Fruit fly (Drosophila melanogaster) whole organism, embryonic: Measurements from ENCODE around the gene CG3598.

Experiments
- Atf6 ChIP-seq: fragments of 200-800 bp; sonication (Bioruptor generic); IDR thresholded peaks from 2 replicates; pipeline ENCODE4 v1.3.6; 2022; ENCODE audit warnings: missing biosample characterization, missing genetic modification characterization
- Bdp1 ChIP-seq: fragments of 200-800 bp; sonication (Bioruptor generic); optimal IDR thresholded peaks from 3 replicates; lab custom pipeline; 2016; ENCODE audit warnings: missing biosample characterization, missing genetic modification characterization
- BtbVII ChIP-seq: fragments of 200-800 bp; sonication (Bioruptor generic); optimal IDR thresholded peaks from 3 replicates; lab custom pipeline; 2017; ENCODE audit warnings: missing biosample characterization, mild to moderate bottlenecking, missing genetic modification characterization
- CG11093 ChIP-seq: fragments of 200-800 bp; sonication (Bioruptor generic); IDR thresholded peaks from 3 replicates; pipeline ENCODE4 v1.3.6; 2022; ENCODE audit warnings: missing biosample characterization, missing genetic modification characterization
- CG12744 ChIP-seq: fragments of 200-800 bp; sonication (Bioruptor generic); optimal IDR thresholded peaks from 2 replicates; lab custom pipeline; 2016; ENCODE audit warnings: missing biosample characterization, missing genetic modification characterization
- CG14860 ChIP-seq: fragments of 200-800 bp; sonication (Bioruptor generic); IDR thresholded peaks from 3 replicates; pipeline ENCODE4 v1.3.6; 2022; ENCODE audit warnings: missing biosample characterization, missing genetic modification characterization; ENCODE audit not compliant: partially characterized antibody
- CG17186 ChIP-seq: fragments of 200-800 bp; sonication (Bioruptor generic); optimal IDR thresholded peaks from 3 replicates; lab custom pipeline; 2017; ENCODE audit warnings: missing biosample characterization, missing genetic modification reagents, missing genetic modification characterization
- CG17912 ChIP-seq: fragments of 200-800 bp; sonication (Bioruptor generic); optimal IDR thresholded peaks from 2 replicates; lab custom pipeline; 2018; ENCODE audit warnings: missing biosample characterization, mild to moderate bottlenecking, missing genetic modification characterization
- CG31224 ChIP-seq: fragments of 200-800 bp; sonication (Bioruptor generic); IDR thresholded peaks from 2 replicates; pipeline ENCODE4 v1.3.6; 2022; ENCODE audit warnings: missing biosample characterization, missing genetic modification characterization
- CG33213 ChIP-seq: fragments of 200-800 bp; sonication (Bioruptor generic); optimal IDR thresholded peaks from 3 replicates; lab custom pipeline; 2016; ENCODE audit warnings: missing biosample characterization, missing genetic modification characterization
- CG34224 ChIP-seq: fragments of 200-800 bp; sonication (Bioruptor generic); IDR thresholded peaks from 3 replicates; pipeline ENCODE4 v1.3.6; 2022; ENCODE audit warnings: missing biosample characterization, missing genetic modification characterization; ENCODE audit not compliant: partially characterized antibody
- CG34376 ChIP-seq: fragments of 200-800 bp; sonication (Bioruptor generic); optimal IDR thresholded peaks from 2 replicates; lab custom pipeline; 2018; ENCODE audit warnings: missing biosample characterization, mild to moderate bottlenecking, missing genetic modification characterization
- CG3838 ChIP-seq: fragments of 200-800 bp; sonication (Bioruptor generic); optimal IDR thresholded peaks from 3 replicates; lab custom pipeline; 2016; ENCODE audit warnings: missing biosample characterization, missing genetic modification characterization
- CG4730 ChIP-seq: fragments of 200-800 bp; sonication (Bioruptor generic); IDR thresholded peaks from 2 replicates; pipeline ENCODE4 v1.3.6; 2022; ENCODE audit warnings: missing biosample characterization, missing genetic modification characterization
- CG6683 ChIP-seq: fragments of 200-800 bp; sonication (Bioruptor generic); optimal IDR thresholded peaks from 2 replicates; lab custom pipeline; 2017; ENCODE audit warnings: missing biosample characterization, mild to moderate bottlenecking, missing genetic modification characterization, missing genetic modification reagents
- CG7271 ChIP-seq: fragments of 200-800 bp; sonication (Bioruptor generic); optimal IDR thresholded peaks from 2 replicates; lab custom pipeline; 2018; ENCODE audit warnings: missing biosample characterization, mild to moderate bottlenecking, missing genetic modification characterization, moderate library complexity
- CG7745 ChIP-seq: fragments of 200-800 bp; sonication (Bioruptor generic); optimal IDR thresholded peaks from 2 replicates; lab custom pipeline; 2018; ENCODE audit warnings: missing biosample characterization, mild to moderate bottlenecking, missing genetic modification characterization, moderate library complexity
- CG9437 ChIP-seq: fragments of 200-800 bp; sonication (Bioruptor generic); optimal IDR thresholded peaks from 2 replicates; lab custom pipeline; 2018; ENCODE audit warnings: missing biosample characterization, mild to moderate bottlenecking, missing genetic modification characterization
- CG9797 ChIP-seq: fragments of 200-800 bp; sonication (Bioruptor generic); optimal IDR thresholded peaks from 3 replicates; lab custom pipeline; 2018; ENCODE audit warnings: missing biosample characterization, mild to moderate bottlenecking, missing genetic modification characterization
- Doc3 ChIP-seq: fragments of 200-800 bp; sonication (Bioruptor generic); IDR thresholded peaks from 3 replicates; pipeline ENCODE4 v1.3.6; 2022; ENCODE audit warnings: missing biosample characterization, missing genetic modification characterization; ENCODE audit not compliant: partially characterized antibody
- Lpt ChIP-seq: fragments of >200 bp; optimal IDR thresholded peaks from 2 replicates; lab custom pipeline; 2018; ENCODE audit warnings: missing biosample characterization, missing genetic modification characterization
- MBD-R2 ChIP-seq: fragments of 200-800 bp; sonication (Bioruptor generic); IDR thresholded peaks from 2 replicates; pipeline ENCODE4 v1.3.6; 2022; ENCODE audit warnings: missing biosample characterization, missing genetic modification characterization
- MTF-1 ChIP-seq: fragments of 200-800 bp; sonication (Bioruptor generic); optimal IDR thresholded peaks from 2 replicates; lab custom pipeline; 2018; ENCODE audit warnings: missing biosample characterization, mild to moderate bottlenecking, missing genetic modification characterization, borderline replicate concordance
- Mrtf ChIP-seq: fragments of 200-800 bp; sonication (Bioruptor generic); IDR thresholded peaks from 3 replicates; pipeline ENCODE4 v1.3.6; 2022; ENCODE audit warnings: missing biosample characterization, missing genetic modification characterization
- Nf-YC ChIP-seq: fragments of 200-800 bp; optimal IDR thresholded peaks from 3 replicates; lab custom pipeline; 2019; ENCODE audit warnings: missing biosample characterization, mild to moderate bottlenecking, missing genetic modification characterization, moderate library complexity
- Optix ChIP-seq: fragments of 200-800 bp; sonication (Bioruptor generic); IDR thresholded peaks from 3 replicates; pipeline ENCODE4 v1.3.6; 2022; ENCODE audit warnings: missing biosample characterization, missing genetic modification characterization
- Sry-δ ChIP-seq: fragments of 200-800 bp; sonication (Bioruptor generic); optimal IDR thresholded peaks from 2 replicates; lab custom pipeline; 2016; ENCODE audit warnings: missing biosample characterization, missing genetic modification characterization
- Taf1 ChIP-seq: fragments of 200-800 bp; sonication (Bioruptor generic); IDR thresholded peaks from 2 replicates; pipeline ENCODE4 v1.3.6; 2022; ENCODE audit warnings: missing biosample characterization, missing genetic modification characterization
- ap ChIP-seq: fragments of 200-800 bp; sonication (Bioruptor generic); IDR thresholded peaks from 2 replicates; pipeline ENCODE4 v1.3.6; 2022; ENCODE audit warnings: missing biosample characterization, missing genetic modification characterization
- chn ChIP-seq: fragments of 200-800 bp; sonication (Bioruptor generic); optimal IDR thresholded peaks from 2 replicates; lab custom pipeline; 2016; ENCODE audit warnings: missing biosample characterization, missing genetic modification characterization
- dmrt11E ChIP-seq: fragments of 200-800 bp; sonication (Bioruptor generic); optimal IDR thresholded peaks from 3 replicates; lab custom pipeline; 2018; ENCODE audit warnings: missing biosample characterization, mild to moderate bottlenecking, missing genetic modification characterization, moderate library complexity
- ems ChIP-seq: fragments of 200-800 bp; sonication (Bioruptor generic); optimal IDR thresholded peaks from 3 replicates; lab custom pipeline; 2016; ENCODE audit warnings: missing biosample characterization, missing genetic modification characterization
- en ChIP-seq: fragments of 200-800 bp; sonication (Bioruptor generic); optimal IDR thresholded peaks from 2 replicates; lab custom pipeline; 2016; ENCODE audit warnings: missing biosample characterization, missing genetic modification characterization
- eyg ChIP-seq: fragments of 200-800 bp; sonication (Bioruptor generic); optimal IDR thresholded peaks from 3 replicates; lab custom pipeline; 2016; ENCODE audit warnings: missing biosample characterization, missing genetic modification characterization
- gt ChIP-seq: fragments of 200-800 bp; sonication (Bioruptor generic); IDR thresholded peaks from 2 replicates; pipeline ENCODE4 v1.3.6; 2022; ENCODE audit warnings: missing biosample characterization, missing genetic modification characterization
- h ChIP-seq: fragments of >200 bp; optimal IDR thresholded peaks from 2 replicates; lab custom pipeline; 2017
- jigr1 ChIP-seq: fragments of 200-800 bp; sonication (Bioruptor generic); IDR thresholded peaks from 3 replicates; pipeline ENCODE4 v1.3.6; 2022; ENCODE audit warnings: missing biosample characterization, missing genetic modification characterization
- ken ChIP-seq: fragments of 200-800 bp; sonication (Bioruptor generic); IDR thresholded peaks from 3 replicates; pipeline ENCODE4 v1.3.6; 2022; ENCODE audit warnings: missing biosample characterization, missing genetic modification characterization
- lmd ChIP-seq: fragments of 200-800 bp; sonication (Bioruptor generic); IDR thresholded peaks from 2 replicates; pipeline ENCODE4 v1.3.6; 2022; ENCODE audit warnings: missing biosample characterization, missing genetic modification characterization
- mirr ChIP-seq: fragments of 200-800 bp; sonication (Bioruptor generic); optimal IDR thresholded peaks from 3 replicates; lab custom pipeline; 2018; ENCODE audit warnings: missing biosample characterization, mild to moderate bottlenecking, missing genetic modification characterization
- org-1 ChIP-seq: fragments of 200-800 bp; sonication (Bioruptor generic); optimal IDR thresholded peaks from 2 replicates; lab custom pipeline; 2017; ENCODE audit warnings: missing biosample characterization, missing genetic modification characterization
- pb ChIP-seq: fragments of 200-800 bp; sonication (Bioruptor generic); optimal IDR thresholded peaks from 3 replicates; lab custom pipeline; 2016; ENCODE audit warnings: missing biosample characterization, missing genetic modification characterization
- pzg ChIP-seq: fragments of 200-800 bp; sonication (Bioruptor generic); optimal IDR thresholded peaks from 3 replicates; lab custom pipeline; 2018; ENCODE audit warnings: missing biosample characterization, mild to moderate bottlenecking, missing genetic modification characterization, moderate library complexity
- ranshi ChIP-seq: fragments of 200-800 bp; sonication (Bioruptor generic); IDR thresholded peaks from 2 replicates; pipeline ENCODE4 v1.3.6; 2022; ENCODE audit warnings: missing biosample characterization, missing genetic modification characterization
- run ChIP-seq: fragments of 200-800 bp; sonication (Bioruptor generic); optimal IDR thresholded peaks from 3 replicates; lab custom pipeline; 2018; ENCODE audit warnings: missing biosample characterization, mild to moderate bottlenecking, missing genetic modification characterization
- sd ChIP-seq: fragments of 200-800 bp; sonication (Bioruptor generic); optimal IDR thresholded peaks from 3 replicates; lab custom pipeline; 2018; ENCODE audit warnings: missing biosample characterization, mild to moderate bottlenecking, missing genetic modification characterization, moderate library complexity
- slbo ChIP-seq: fragments of 200-800 bp; sonication (Bioruptor generic); IDR thresholded peaks from 2 replicates; pipeline ENCODE4 v1.3.6; 2022; ENCODE audit warnings: missing biosample characterization, missing genetic modification characterization
- slou ChIP-seq: fragments of 200-800 bp; sonication (Bioruptor generic); optimal IDR thresholded peaks from 3 replicates; lab custom pipeline; 2016; ENCODE audit warnings: missing biosample characterization, missing genetic modification characterization
- tin ChIP-seq: fragments of 200-800 bp; sonication (Bioruptor generic); optimal IDR thresholded peaks from 3 replicates; lab custom pipeline; 2016; ENCODE audit warnings: missing biosample characterization, missing genetic modification characterization
- unpg ChIP-seq: fragments of 200-800 bp; sonication (Bioruptor generic); optimal IDR thresholded peaks from 3 replicates; lab custom pipeline; 2018; ENCODE audit warnings: missing biosample characterization, mild to moderate bottlenecking, missing genetic modification characterization, moderate library complexity
- wek ChIP-seq: fragments of 200-800 bp; sonication (Bioruptor generic); optimal IDR thresholded peaks from 3 replicates; lab custom pipeline; 2018; ENCODE audit warnings: missing biosample characterization, mild to moderate bottlenecking, missing genetic modification characterization, moderate library complexity
- z ChIP-seq: fragments of 200-800 bp; sonication (Bioruptor generic); IDR thresholded peaks from 3 replicates; pipeline ENCODE4 v1.3.6; 2022; ENCODE audit warnings: missing biosample characterization, missing genetic modification characterization

CG3598 gene

dm6 chrX:2977857-2978473 lies 41.1 kb downstream of the CG3598 start (continued):
- TF ChIP-seq jigr1 (GFP tag; lab: Robert Waterston, UW), result no peak
- TF ChIP-seq org-1, result peak; percentile 14
- no peak for TF ChIP-seq CG31224 (GFP tag; lab: Robert Waterston, UW)
- no peak for TF ChIP-seq mirr
- TF ChIP-seq slbo (GFP tag; lab: Robert Waterston, UW), result peak; percentile 39; the same call in 1 of the 2 replicates
- no peak for TF ChIP-seq CG9437 (GFP tag; lab: Kevin White, UChicago)
- TF ChIP-seq wek (GFP tag; lab: Kevin White, UChicago), result no peak
- peak; percentile 45; the same call in 1 of the 2 replicates for TF ChIP-seq lmd (GFP tag; lab: Robert Waterston, UW)
- no peak; the same call in 1 of the 2 replicates for TF ChIP-seq ranshi (GFP tag; lab: Robert Waterston, UW)
- TF ChIP-seq en, result no peak
- TF ChIP-seq ems (GFP tag; lab: Kevin White, UChicago), result no peak
- no peak for TF ChIP-seq ap
- no peak for TF ChIP-seq z (GFP tag; lab: Robert Waterston, UW)
- TF ChIP-seq h (lab: Kevin White, UChicago), result no peak
- no peak for TF ChIP-seq CG11093 (GFP tag; lab: Robert Waterston, UW)
- TF ChIP-seq CG9797 (GFP tag; lab: Kevin White, UChicago), result no peak
- no peak for TF ChIP-seq CG6683
- TF ChIP-seq CG3838 (GFP tag; lab: Kevin White, UChicago), result no peak
- no peak for TF ChIP-seq Doc3 (GFP tag; lab: Robert Waterston, UW)
- no peak for TF ChIP-seq Bdp1
- TF ChIP-seq pzg (GFP tag; lab: Kevin White, UChicago), result no peak
- TF ChIP-seq gt, result no peak
- no peak for TF ChIP-seq CG34376 (GFP tag; lab: Kevin White, UChicago)
- TF ChIP-seq dmrt11E (tag; lab: Kevin White, UChicago), result peak; percentile 77
- TF ChIP-seq chn (GFP tag; lab: Kevin White, UChicago), result no peak
- no peak for TF ChIP-seq Sry-δ (GFP tag; lab: Kevin White, UChicago)
- no peak for TF ChIP-seq Atf6 (GFP tag; lab: Robert Waterston, UW)
- no peak for TF ChIP-seq CG12744 (GFP tag; lab: Kevin White, UChicago)
- no peak for TF ChIP-seq sd (tag; lab: Kevin White, UChicago)
- no peak for TF ChIP-seq slou (GFP tag; lab: Kevin White, UChicago)
- TF ChIP-seq CG4730 (GFP tag; lab: Robert Waterston, UW), result no peak
- no peak for TF ChIP-seq CG17186 (GFP tag; lab: Kevin White, UChicago)
- no peak for TF ChIP-seq CG17912
- peak; percentile 41 for TF ChIP-seq tin (GFP tag; lab: Kevin White, UChicago)
- no peak for TF ChIP-seq CG7745 (tag; lab: Kevin White, UChicago)
- peak; percentile 53 for TF ChIP-seq unpg
- TF ChIP-seq Nf-YC, result no peak
- TF ChIP-seq CG14860, result no peak
- no peak for TF ChIP-seq BtbVII (GFP tag; lab: Kevin White, UChicago)
- no peak for TF ChIP-seq MBD-R2
- TF ChIP-seq MTF-1 (GFP tag; lab: Kevin White, UChicago), result no peak
- no peak for TF ChIP-seq Lpt (GFP tag; lab: Kevin White, UChicago)
- TF ChIP-seq run, result no peak
- no peak for TF ChIP-seq eyg (GFP tag; lab: Kevin White, UChicago)
- no peak for TF ChIP-seq CG33213 (GFP tag; lab: Kevin White, UChicago)
- TF ChIP-seq Optix (GFP tag; lab: Robert Waterston, UW), result no peak
- no peak for TF ChIP-seq CG34224 (GFP tag; lab: Robert Waterston, UW)
- peak; percentile 8 for TF ChIP-seq CG7271 (tag; lab: Kevin White, UChicago)
- no peak for TF ChIP-seq Taf1
- TF ChIP-seq Mrtf, result no peak
- peak; percentile 51; the same call in 1 of the 3 replicates for TF ChIP-seq ken (GFP tag; lab: Robert Waterston, UW)
- TF ChIP-seq pb (GFP tag; lab: Kevin White, UChicago), result no peak
